Fruit fly (Drosophila melanogaster) whole organism, embryonic: Measurements from ENCODE around the gene Gr63a.
A peak's percentile ranks its signal among the peaks of the same experiment; 100 is the strongest.

Experiments used
- Atf-2 ChIP-seq: fragments of 200-800 bp; sonication (Bioruptor generic); optimal IDR thresholded peaks from 2 replicates; lab custom pipeline; 2016; ENCODE audit warnings: missing biosample characterization, missing genetic modification characterization
- B-H1 ChIP-seq: fragments of 200-800 bp; sonication (Bioruptor generic); IDR thresholded peaks from 3 replicates; pipeline ENCODE4 v1.3.6; 2022; ENCODE audit warnings: missing biosample characterization, missing genetic modification characterization
- Bgb ChIP-seq: fragments of 200-800 bp; sonication (Bioruptor generic); IDR thresholded peaks from 2 replicates; pipeline ENCODE4 v1.3.6; 2022; ENCODE audit warnings: missing biosample characterization, missing genetic modification characterization; ENCODE audit not compliant: partially characterized antibody
- CG10366 ChIP-seq: fragments of 200-800 bp; sonication (Bioruptor generic); IDR thresholded peaks from 2 replicates; pipeline ENCODE4 v1.3.6; 2022; ENCODE audit warnings: missing biosample characterization, missing genetic modification characterization
- CG17328 ChIP-seq: fragments of 200-800 bp; sonication (Bioruptor generic); IDR thresholded peaks from 2 replicates; pipeline ENCODE4 v1.3.6; 2022; ENCODE audit warnings: missing biosample characterization, missing genetic modification characterization
- CG2199 ChIP-seq: fragments of 200-800 bp; sonication (Bioruptor generic); IDR thresholded peaks from 3 replicates; pipeline ENCODE4 v1.3.6; 2022; ENCODE audit warnings: missing biosample characterization, missing genetic modification characterization
- CG34224 ChIP-seq: fragments of 200-800 bp; sonication (Bioruptor generic); IDR thresholded peaks from 3 replicates; pipeline ENCODE4 v1.3.6; 2022; ENCODE audit warnings: missing biosample characterization, missing genetic modification characterization; ENCODE audit not compliant: partially characterized antibody
- CG34376 ChIP-seq: fragments of 200-800 bp; sonication (Bioruptor generic); optimal IDR thresholded peaks from 2 replicates; lab custom pipeline; 2018; ENCODE audit warnings: missing biosample characterization, mild to moderate bottlenecking, missing genetic modification characterization
- CG6254 ChIP-seq: fragments of 200-800 bp; sonication (Bioruptor generic); optimal IDR thresholded peaks from 3 replicates; lab custom pipeline; 2017; ENCODE audit warnings: mild to moderate bottlenecking, missing biosample characterization, missing genetic modification reagents, missing genetic modification characterization
- CG6791 ChIP-seq: fragments of 200-800 bp; sonication (Bioruptor generic); IDR thresholded peaks from 3 replicates; pipeline ENCODE4 v1.3.6; 2022; ENCODE audit warnings: missing biosample characterization, missing genetic modification characterization; ENCODE audit not compliant: partially characterized antibody
- D19A ChIP-seq: fragments of 200-800 bp; optimal IDR thresholded peaks from 3 replicates; lab custom pipeline; 2019; ENCODE audit warnings: missing biosample characterization, mild to moderate bottlenecking, missing genetic modification characterization, moderate library complexity
- Drgx ChIP-seq: fragments of 200-800 bp; sonication (Bioruptor generic); IDR thresholded peaks from 2 replicates; pipeline ENCODE4 v1.3.6; 2022; ENCODE audit warnings: missing biosample characterization, missing genetic modification characterization
- Eip74EF ChIP-seq, 2 experiments: fragments of 200-800 bp in 1 of 2; fragments of >200 bp in 1 of 2; sonication (Bioruptor generic) in 1 of 2; optimal IDR thresholded peaks; 2 replicates each; lab custom pipeline; 2017 to 2019; ENCODE audit warnings: missing biosample characterization in 2 of 2, missing genetic modification characterization in 2 of 2, mild to moderate bottlenecking in 1 of 2, moderate library complexity in 1 of 2
- HLHmδ ChIP-seq: fragments of 200-800 bp; sonication (Bioruptor generic); optimal IDR thresholded peaks from 2 replicates; lab custom pipeline; 2018; ENCODE audit warnings: missing biosample characterization, mild to moderate bottlenecking, missing genetic modification characterization, moderate library complexity
- Med ChIP-seq: fragments of 200-800 bp; sonication (Bioruptor generic); peaks from one replicate; lab custom pipeline; 2016; ENCODE audit warnings: missing biosample characterization, missing genetic modification characterization, mild to moderate bottlenecking, inconsistent platforms, moderate library complexity
- Nf-YB ChIP-seq: fragments of 200-800 bp; sonication (Bioruptor generic); optimal IDR thresholded peaks from 3 replicates; lab custom pipeline; 2019; ENCODE audit warnings: missing biosample characterization, mild to moderate bottlenecking, missing genetic modification characterization, moderate library complexity
- Nf-YC ChIP-seq: fragments of 200-800 bp; optimal IDR thresholded peaks from 3 replicates; lab custom pipeline; 2019; ENCODE audit warnings: missing biosample characterization, mild to moderate bottlenecking, missing genetic modification characterization, moderate library complexity
- Scr ChIP-seq: fragments of 200-800 bp; sonication (Bioruptor generic); IDR thresholded peaks from 2 replicates; pipeline ENCODE4 v1.3.6; 2022; ENCODE audit warnings: missing biosample characterization, missing genetic modification characterization; ENCODE audit not compliant: partially characterized antibody
- ac ChIP-seq: fragments of 200-800 bp; sonication (Bioruptor generic); optimal IDR thresholded peaks from 3 replicates; lab custom pipeline; 2017; ENCODE audit warnings: missing biosample characterization, mild to moderate bottlenecking, missing genetic modification characterization
- amos ChIP-seq: fragments of 200-800 bp; sonication (Bioruptor generic); IDR thresholded peaks from 2 replicates; pipeline ENCODE4 v1.3.6; 2022; ENCODE audit warnings: missing biosample characterization, missing genetic modification characterization; ENCODE audit not compliant: partially characterized antibody
- bbx ChIP-seq: fragments of 200-800 bp; sonication (Bioruptor generic); IDR thresholded peaks from 2 replicates; pipeline ENCODE4 v1.3.6; 2022; ENCODE audit warnings: missing biosample characterization, missing genetic modification characterization; ENCODE audit not compliant: partially characterized antibody
- bsh ChIP-seq, 2 experiments: fragments of 200-800 bp; sonication (Bioruptor generic); optimal IDR thresholded peaks; 2 replicates each; lab custom pipeline; 2017 to 2018; ENCODE audit warnings: mild to moderate bottlenecking in 2 of 2, missing biosample characterization in 2 of 2, missing genetic modification characterization in 2 of 2, moderate library complexity in 1 of 2
- cad ChIP-seq: fragments of >200 bp; optimal IDR thresholded peaks from 2 replicates; lab custom pipeline; 2017; ENCODE audit warnings: missing biosample characterization, missing genetic modification characterization
- chinmo ChIP-seq: fragments of 200-800 bp; sonication (Bioruptor generic); IDR thresholded peaks from 4 replicates; pipeline ENCODE4 v1.3.6; 2022; ENCODE audit warnings: missing biosample characterization, missing genetic modification characterization; ENCODE audit not compliant: partially characterized antibody
- chm ChIP-seq: fragments of 200-800 bp; sonication (Bioruptor generic); IDR thresholded peaks from 2 replicates; pipeline ENCODE4 v1.3.6; 2022; ENCODE audit warnings: missing biosample characterization, missing genetic modification characterization
- crp ChIP-seq, 2 experiments: fragments of 200-800 bp; sonication (Bioruptor generic); optimal IDR thresholded peaks; 2 replicates in 1 of 2; 3 replicates in 1 of 2; lab custom pipeline; 2017; ENCODE audit warnings: missing biosample characterization in 2 of 2, missing genetic modification characterization in 2 of 2, mild to moderate bottlenecking in 1 of 2, moderate library complexity in 1 of 2
- dimm ChIP-seq: fragments of 200-800 bp; sonication (Bioruptor generic); IDR thresholded peaks from 2 replicates; pipeline ENCODE4 v1.3.6; 2022; ENCODE audit warnings: missing biosample characterization, missing genetic modification characterization
- ewg ChIP-seq: fragments of 200-800 bp; sonication (Bioruptor generic); optimal IDR thresholded peaks from 3 replicates; lab custom pipeline; 2017; ENCODE audit warnings: mild to moderate bottlenecking, missing biosample characterization, missing genetic modification reagents, missing genetic modification characterization
- h ChIP-seq: fragments of >200 bp; optimal IDR thresholded peaks from 2 replicates; lab custom pipeline; 2017
- jing ChIP-seq: fragments of 200-800 bp; sonication (Bioruptor generic); optimal IDR thresholded peaks from 2 replicates; lab custom pipeline; 2018; ENCODE audit warnings: missing biosample characterization, mild to moderate bottlenecking, missing genetic modification characterization
- luna ChIP-seq: fragments of 200-800 bp; sonication (Bioruptor generic); optimal IDR thresholded peaks from 2 replicates; lab custom pipeline; 2016; ENCODE audit warnings: missing biosample characterization, missing genetic modification characterization
- nom ChIP-seq: fragments of 200-800 bp; sonication (Bioruptor generic); optimal IDR thresholded peaks from 2 replicates; lab custom pipeline; 2017; ENCODE audit warnings: missing biosample characterization, missing genetic modification characterization, mild to moderate bottlenecking, moderate library complexity, missing genetic modification reagents
- sd ChIP-seq: fragments of 200-800 bp; sonication (Bioruptor generic); optimal IDR thresholded peaks from 3 replicates; lab custom pipeline; 2018; ENCODE audit warnings: missing biosample characterization, mild to moderate bottlenecking, missing genetic modification characterization, moderate library complexity
- sna ChIP-seq: fragments of 200-800 bp; sonication (Bioruptor generic); IDR thresholded peaks from 2 replicates; pipeline ENCODE4 v1.3.6; 2022; ENCODE audit warnings: missing biosample characterization, missing genetic modification characterization; ENCODE audit not compliant: partially characterized antibody
- sqz ChIP-seq: fragments of 200-800 bp; sonication (Bioruptor generic); optimal IDR thresholded peaks from 3 replicates; lab custom pipeline; 2018; ENCODE audit warnings: missing biosample characterization, mild to moderate bottlenecking, missing genetic modification characterization
- tap ChIP-seq: fragments of 200-800 bp; optimal IDR thresholded peaks from 3 replicates; lab custom pipeline; 2019; ENCODE audit warnings: missing biosample characterization, mild to moderate bottlenecking, missing genetic modification characterization, moderate library complexity
- tin ChIP-seq: fragments of 200-800 bp; sonication (Bioruptor generic); optimal IDR thresholded peaks from 3 replicates; lab custom pipeline; 2016; ENCODE audit warnings: missing biosample characterization, missing genetic modification characterization
- tll ChIP-seq, 2 experiments: fragments of 200-800 bp in 1 of 2; fragments of >200 bp in 1 of 2; sonication (Bioruptor generic) in 1 of 2; optimal IDR thresholded peaks; 2 replicates each; lab custom pipeline; 2017 to 2019; ENCODE audit warnings: missing biosample characterization in 2 of 2, missing genetic modification characterization in 2 of 2, mild to moderate bottlenecking in 1 of 2, moderate library complexity in 1 of 2
- twi ChIP-seq: fragments of 200-800 bp; optimal IDR thresholded peaks from 2 replicates; lab custom pipeline; 2019; ENCODE audit warnings: missing biosample characterization, mild to moderate bottlenecking, missing genetic modification characterization, moderate library complexity
- vfl ChIP-seq: fragments of 200-800 bp; sonication (Bioruptor generic); optimal IDR thresholded peaks from 2 replicates; lab custom pipeline; 2016; ENCODE audit warnings: missing biosample characterization, missing genetic modification characterization
- z ChIP-seq: fragments of 200-800 bp; sonication (Bioruptor generic); IDR thresholded peaks from 3 replicates; pipeline ENCODE4 v1.3.6; 2022; ENCODE audit warnings: missing biosample characterization, missing genetic modification characterization
- zen2 ChIP-seq: fragments of 200-800 bp; sonication (Bioruptor generic); IDR thresholded peaks from 3 replicates; pipeline ENCODE4 v1.3.6; 2022; ENCODE audit warnings: missing biosample characterization, missing genetic modification characterization; ENCODE audit not compliant: partially characterized antibody

Gr63a gene

DNA sequence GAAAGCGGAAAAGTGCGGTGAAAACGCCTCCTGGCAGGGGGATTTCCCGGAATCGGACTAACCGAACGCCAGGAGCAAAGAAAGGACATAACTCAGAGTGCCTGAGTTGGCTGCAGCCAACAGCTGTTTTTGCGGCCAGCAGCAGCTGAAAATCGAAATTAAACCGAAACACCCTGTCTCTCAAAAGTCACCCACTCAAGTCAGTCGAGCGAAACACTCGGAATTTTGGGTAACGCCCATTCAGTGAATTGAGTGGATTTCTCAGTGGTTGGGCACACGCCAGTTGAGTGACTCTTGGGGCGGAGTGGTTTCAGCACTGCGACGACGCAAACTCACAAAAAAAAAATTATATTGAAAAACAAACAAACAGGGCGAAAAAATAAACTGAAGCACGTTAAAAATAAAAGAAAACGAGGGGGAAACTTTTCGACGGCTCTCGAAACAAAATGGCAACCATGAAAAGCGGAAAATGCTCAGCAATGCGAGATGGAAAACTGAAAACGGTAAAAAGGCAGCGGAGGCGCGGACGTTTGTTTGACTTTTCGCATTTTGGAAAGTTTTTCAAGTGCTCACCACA is 17.6 kb downstream of the Gr63a start:
- peak; percentile 57; the same call in 1 of the 3 replicates for TF ChIP-seq CG2199 (GFP tag; lab: Robert Waterston, UW)
- 0 out of 2 replicates have a peak, but pooled peaks have one; percentile 49 for TF ChIP-seq sna (GFP tag; lab: Robert Waterston, UW)
- TF ChIP-seq Eip74EF (GFP tag; optimal IDR thresholded peaks at IDR 0.05; lab: Kevin White, UChicago): no peak
- TF ChIP-seq Bgb (GFP tag; lab: Robert Waterston, UW): peak; percentile 60; the same call in 1 of the 2 replicates
- peak; percentile 15 for TF ChIP-seq HLHmδ (GFP tag; lab: Kevin White, UChicago)
- peak; percentile 21 for TF ChIP-seq ewg (GFP tag; lab: Kevin White, UChicago)
- peak; percentile 94 for TF ChIP-seq ac (GFP tag; lab: Kevin White, UChicago)
- TF ChIP-seq Med (GFP tag; lab: Kevin White, UChicago): peak; percentile 27
- peak; percentile 33; the same call in 1 of the 2 replicates for TF ChIP-seq amos
- peak; percentile 88 for TF ChIP-seq Nf-YC (tag; lab: Kevin White, UChicago)
- TF ChIP-seq twi: peak; percentile 46
- TF ChIP-seq Atf-2 (GFP tag; lab: Kevin White, UChicago): no peak
- TF ChIP-seq Scr: peak; percentile 13
- peak; percentile 14 for TF ChIP-seq jing (GFP tag; lab: Kevin White, UChicago)
- peak; percentile 61 for TF ChIP-seq CG10366 (GFP tag; lab: Robert Waterston, UW)
- peak; percentile 27; the same call in 1 of the 3 replicates for TF ChIP-seq zen2 (GFP tag; lab: Robert Waterston, UW)
- TF ChIP-seq CG6791: peak; percentile 56; the same call in 1 of the 3 replicates
- TF ChIP-seq chm: 0 out of 2 replicates have a peak, but pooled peaks have one; percentile 56
- no peak for TF ChIP-seq dimm
- TF ChIP-seq D19A: no peak
- peak; percentile 89 for TF ChIP-seq Nf-YB (GFP tag; lab: Kevin White, UChicago)
- no peak for TF ChIP-seq tap (tag; lab: Kevin White, UChicago)
- peak in 1 of 2 experiments; percentile 50 for TF ChIP-seq crp (GFP tag; optimal IDR thresholded peaks at IDR 0.05; lab: Kevin White, UChicago)
- TF ChIP-seq Drgx: peak; percentile 88
- TF ChIP-seq chinmo: 0 out of 4 replicates have a peak, but pooled peaks have one; percentile 51
- peak; percentile 21 for TF ChIP-seq CG34376 (GFP tag; lab: Kevin White, UChicago)
- TF ChIP-seq CG6254 (GFP tag; lab: Kevin White, UChicago): peak; percentile 99
- no peak for TF ChIP-seq tin (GFP tag; lab: Kevin White, UChicago)
- peak; percentile 31 for TF ChIP-seq cad (GFP tag; lab: Kevin White, UChicago)
- peak; percentile 39; the same call in 1 of the 3 replicates for TF ChIP-seq CG34224 (GFP tag; lab: Robert Waterston, UW)
- no peak for TF ChIP-seq CG17328
- TF ChIP-seq vfl (GFP tag; lab: Kevin White, UChicago): no peak
- TF ChIP-seq tll (GFP tag; optimal IDR thresholded peaks at IDR 0.05; lab: Kevin White, UChicago): peak in 1 of 2 experiments; percentile 56
- TF ChIP-seq sd (tag; lab: Kevin White, UChicago): no peak
- no peak for TF ChIP-seq luna (GFP tag; lab: Kevin White, UChicago)
- TF ChIP-seq bbx (GFP tag; lab: Robert Waterston, UW): peak; percentile 46
- TF ChIP-seq z (GFP tag; lab: Robert Waterston, UW): peak; percentile 99
- peak; percentile 66 for TF ChIP-seq sqz (GFP tag; lab: Kevin White, UChicago)
- TF ChIP-seq B-H1 (GFP tag; lab: Robert Waterston, UW): no peak
- TF ChIP-seq bsh (GFP tag; optimal IDR thresholded peaks at IDR 0.05; lab: Kevin White, UChicago): peak in 1 of 2 experiments; percentile 78
- TF ChIP-seq nom (GFP tag; lab: Kevin White, UChicago): peak; percentile 95
- TF ChIP-seq h (lab: Kevin White, UChicago): no peak
- TF ChIP-seq, all 482 proteins: peak for 30
